Fruit fly (Drosophila melanogaster) ovary, adult (tissue): ENCODE results near the gene olf413.

Experiments
- CG17801 ChIP-seq: fragments of 200-800 bp; optimal IDR thresholded peaks from 2 replicates; lab custom pipeline; 2019; ENCODE audit warnings: missing biosample characterization, mild to moderate bottlenecking, missing genetic modification characterization, moderate library complexity; ENCODE audit not compliant: partially characterized antibody

Gene olf413

DNA sequence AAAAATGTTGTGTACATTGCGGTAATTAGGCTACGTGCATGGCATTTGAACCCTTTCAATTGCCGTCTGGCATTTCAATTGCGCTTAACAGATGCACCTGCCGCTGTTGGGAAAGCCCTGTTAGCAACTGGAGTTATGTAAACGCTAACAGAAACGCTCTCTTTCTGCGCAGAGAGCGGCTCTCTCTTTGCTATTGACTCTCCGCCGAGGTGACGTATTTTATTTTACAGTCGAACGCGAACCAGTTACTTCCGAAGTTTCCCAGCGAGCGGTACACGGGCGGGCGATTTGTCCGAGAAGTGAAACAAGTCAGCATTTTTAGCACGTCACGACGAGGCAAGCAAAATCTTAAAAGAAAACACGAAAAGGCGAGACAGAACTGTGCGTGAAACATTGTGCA, at the start of gene olf413:
olf413 (plus strand) TSS at position 242 of the 400 bp plus-strand sequence.
- TF ChIP-seq CG17801 (GFP tag; lab: Kevin White, UChicago), result no peak

DNA sequence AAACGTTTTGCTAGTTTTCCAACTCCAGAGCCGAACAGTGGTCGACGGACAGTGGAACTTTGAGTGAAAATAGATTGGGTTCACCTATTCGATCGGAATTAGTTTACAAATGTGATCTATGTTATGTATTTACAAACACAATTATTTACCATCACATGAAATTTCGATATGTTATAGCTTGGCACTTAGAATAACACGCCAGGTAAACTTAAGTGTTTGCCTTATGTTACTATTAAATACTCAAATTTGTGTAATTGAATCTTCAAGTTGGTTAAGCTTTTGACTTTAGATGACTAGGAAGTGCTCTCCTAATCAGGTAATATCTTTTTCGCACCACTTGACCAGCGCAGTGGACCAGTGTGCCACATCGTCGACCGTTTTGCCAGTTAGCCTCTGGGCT, 44.6 kb upstream of the olf413 start:
- TF ChIP-seq CG17801 (GFP tag; lab: Kevin White, UChicago), result no peak

DNA sequence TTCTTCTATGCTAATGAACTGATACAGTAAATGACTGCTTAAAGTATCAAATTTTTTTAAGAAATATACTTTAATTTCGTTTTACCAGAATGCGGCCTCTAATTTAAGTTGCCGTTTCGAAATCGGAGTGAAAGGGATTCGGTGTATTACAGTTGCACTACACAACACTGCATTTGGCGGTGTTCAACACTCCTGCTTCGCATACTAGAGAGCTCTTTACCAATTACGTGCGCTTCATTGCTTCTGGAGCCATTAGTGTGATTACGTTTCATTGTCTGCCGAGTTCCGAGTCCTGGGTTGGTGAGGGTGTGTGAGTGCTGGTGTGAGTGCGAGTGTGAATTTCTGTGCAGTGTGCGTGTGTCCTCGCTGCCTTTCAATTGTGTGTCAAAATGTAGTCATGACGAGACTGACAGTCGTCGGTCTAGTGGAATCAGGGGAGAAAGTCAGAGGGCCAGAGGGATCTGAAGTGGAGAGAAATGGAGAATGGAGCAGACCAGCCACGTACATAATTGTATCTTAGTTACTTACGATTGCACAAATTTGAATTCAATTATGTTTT, 41.5 kb upstream of the olf413 start:
- no peak for TF ChIP-seq CG17801 (GFP tag; lab: Kevin White, UChicago)

DNA sequence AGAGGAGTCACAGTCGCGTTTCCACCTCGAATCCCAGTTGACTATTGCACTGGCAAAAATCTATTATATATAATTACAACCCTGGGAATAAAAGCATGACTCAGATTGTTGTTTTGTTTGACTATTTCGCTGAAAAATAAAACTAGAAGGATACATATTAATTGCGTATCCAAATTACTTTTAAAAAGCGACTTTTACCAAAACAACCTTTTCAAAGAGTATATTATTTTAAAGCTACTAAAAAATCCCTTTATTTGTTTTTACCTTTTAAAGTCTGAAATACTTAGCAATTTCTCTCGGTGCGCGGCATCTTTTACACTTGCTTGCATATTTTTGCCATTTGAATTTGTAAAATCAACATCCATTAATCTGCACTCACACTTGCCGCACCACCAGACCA, 29.2 kb upstream of the olf413 start:
- TF ChIP-seq CG17801 (GFP tag; lab: Kevin White, UChicago), result no peak

dm6 chr3L:22109903-22110302, 26.0 kb upstream of the olf413 start:
- TF ChIP-seq CG17801 (GFP tag; lab: Kevin White, UChicago), result no peak

dm6 chr3L:22113186-22113585, 22.7 kb upstream of the olf413 start:
- no peak for TF ChIP-seq CG17801 (GFP tag; lab: Kevin White, UChicago)

DNA sequence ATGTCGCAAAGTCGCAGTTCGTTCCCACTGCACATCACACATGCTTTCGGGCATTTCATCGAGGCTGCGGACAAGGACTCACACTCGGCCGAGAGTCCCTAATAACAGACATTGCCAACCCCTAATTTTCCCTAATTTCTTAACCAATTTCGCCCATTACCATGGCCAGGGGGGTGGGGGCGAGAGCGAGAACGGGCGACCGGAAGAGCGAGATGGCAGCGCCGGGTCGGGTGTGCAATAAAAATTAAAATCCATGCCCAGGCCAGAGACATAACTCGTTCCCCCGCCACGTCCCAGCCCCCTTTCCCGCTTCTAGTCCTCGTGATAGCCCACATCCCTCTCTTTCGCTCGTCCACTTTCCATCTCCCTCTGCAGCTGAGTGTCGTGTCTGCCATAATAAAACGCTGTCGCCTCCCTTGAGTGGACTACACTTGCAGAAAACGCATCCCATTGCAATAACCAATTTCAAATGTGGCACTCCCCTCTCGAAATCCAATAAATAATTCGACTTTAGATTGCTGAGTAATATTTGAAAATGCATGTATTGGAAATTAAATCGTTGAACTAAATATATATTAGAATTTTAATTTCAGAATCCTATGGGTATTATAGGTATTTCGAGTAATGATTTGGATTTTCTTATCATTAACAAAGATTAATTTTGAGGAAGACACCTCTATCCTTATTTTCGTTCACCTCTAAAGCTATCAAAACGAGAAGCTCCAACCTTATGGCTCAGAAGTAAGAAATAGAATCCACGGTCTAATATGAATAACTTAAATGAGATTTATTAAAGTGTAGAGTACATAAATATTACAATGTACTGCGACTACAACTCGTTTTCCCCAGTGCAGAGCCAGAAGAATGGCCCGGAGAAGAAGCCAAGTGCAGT, 5.8 kb upstream of the olf413 start:
- TF ChIP-seq CG17801 (GFP tag; lab: Kevin White, UChicago), result no peak

DNA sequence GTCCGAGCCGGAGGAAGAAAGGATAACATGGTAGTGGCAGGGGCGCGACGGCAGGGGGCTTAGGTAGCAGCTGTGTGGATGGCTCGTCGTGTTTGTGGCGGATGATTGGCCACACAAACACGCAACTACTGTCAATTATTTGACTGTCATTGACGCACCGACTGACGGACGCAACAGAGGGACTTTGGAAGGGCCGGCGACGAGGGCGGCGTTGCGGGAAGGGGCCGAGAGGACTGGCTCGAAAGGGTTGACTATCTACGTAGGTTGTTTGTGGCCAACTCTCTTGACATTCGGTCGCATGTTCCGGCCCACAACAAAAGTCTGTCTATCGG, 5.2 kb upstream of the olf413 start:
- no peak for TF ChIP-seq CG17801 (GFP tag; lab: Kevin White, UChicago)

- no peak for TF ChIP-seq CG17801 (GFP tag; lab: Kevin White, UChicago)
Measured at dm6 chr3L:22132726-22133125, 3.2 kb upstream of the olf413 start.

DNA sequence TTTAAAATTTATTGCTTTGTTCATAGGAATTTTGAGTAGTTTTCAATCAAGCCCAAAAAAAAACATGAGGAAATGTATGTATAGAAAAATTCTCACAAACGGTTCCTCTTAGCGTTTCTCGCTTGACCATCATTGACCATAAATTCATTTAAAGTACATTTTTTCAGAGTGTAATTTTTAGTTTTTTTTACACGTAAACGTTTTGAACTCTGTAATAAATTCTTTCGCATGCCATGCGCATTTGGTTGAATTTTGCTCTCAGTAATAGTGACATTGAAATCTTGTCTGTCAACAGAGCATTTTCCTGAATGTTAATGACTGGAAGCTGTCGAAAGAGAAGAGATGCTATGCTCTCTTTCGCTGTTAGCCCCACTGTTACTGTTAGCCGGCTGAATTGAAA, 1.5 kb upstream of the olf413 start:
- no peak for TF ChIP-seq CG17801 (GFP tag; lab: Kevin White, UChicago)

dm6 chr3L:22134927-22135326, 963 bp upstream of the olf413 start:
- TF ChIP-seq CG17801 (GFP tag; lab: Kevin White, UChicago), result no peak

DNA sequence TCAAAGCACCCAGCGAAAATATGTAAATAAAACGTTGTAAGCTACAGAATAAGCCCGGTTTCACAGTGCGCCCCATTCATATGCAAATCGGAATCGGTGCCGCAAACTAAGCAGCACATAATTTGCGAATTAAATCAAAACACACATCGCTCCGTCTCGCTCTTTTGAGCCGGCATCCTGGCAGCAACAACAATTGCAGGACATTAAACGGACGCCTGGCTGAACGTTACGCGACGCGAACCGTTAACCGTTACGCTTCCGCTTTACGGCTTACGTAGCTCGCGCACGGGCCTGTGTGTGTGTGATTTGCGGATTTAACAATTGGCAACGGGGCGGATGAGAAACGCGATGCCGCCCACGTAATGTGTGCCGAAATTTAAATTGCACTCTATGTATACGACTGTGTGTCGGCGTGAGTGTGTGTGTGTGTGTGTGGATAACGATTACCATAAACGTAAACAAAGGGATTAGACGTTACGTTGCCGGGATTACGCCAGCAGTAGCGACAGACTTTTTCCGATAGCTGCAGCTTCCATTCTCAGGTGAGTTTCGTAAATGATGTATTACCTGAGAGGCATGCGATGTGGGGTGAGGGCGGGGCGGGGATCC, 482 bp downstream of the olf413 start:
- TF ChIP-seq CG17801 (GFP tag; lab: Kevin White, UChicago), result no peak

DNA sequence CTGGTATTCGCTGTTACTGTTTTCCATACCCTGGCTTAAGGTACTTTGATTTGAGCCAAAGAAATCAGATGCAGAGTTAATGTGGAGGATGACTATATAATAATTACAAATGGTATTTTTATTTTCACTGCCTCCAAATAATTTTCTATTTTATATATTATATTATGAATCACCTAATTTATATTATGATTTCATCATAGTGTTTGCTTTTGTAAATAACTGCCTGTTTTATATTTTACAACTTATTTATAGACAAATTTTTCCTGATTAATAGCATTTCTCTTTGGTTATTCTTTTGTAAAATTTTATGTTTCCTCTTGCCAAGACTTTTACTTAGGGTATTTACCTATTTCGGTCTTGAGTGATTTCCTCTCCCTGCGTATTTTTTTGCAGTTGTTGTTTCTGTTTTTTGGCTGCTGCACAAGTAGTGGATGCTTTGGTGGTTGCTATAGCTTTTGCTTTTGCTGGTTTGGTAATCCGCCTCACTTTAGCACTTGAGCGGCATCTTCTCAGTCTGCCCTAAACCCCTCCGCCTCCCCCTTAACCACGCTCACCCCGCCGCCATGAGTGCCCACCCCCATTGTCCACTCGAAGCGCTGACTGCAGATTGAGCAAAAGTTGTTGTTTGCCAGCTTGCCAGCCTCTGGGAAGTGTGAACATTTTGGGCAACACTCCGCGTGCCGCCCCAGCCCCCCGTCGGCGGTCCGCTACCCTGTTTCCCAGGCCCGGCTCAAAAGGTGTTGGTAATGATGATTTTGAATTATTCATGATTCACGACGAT, 11.1 kb downstream of the olf413 start:
- TF ChIP-seq CG17801 (GFP tag; lab: Kevin White, UChicago), result no peak

DNA sequence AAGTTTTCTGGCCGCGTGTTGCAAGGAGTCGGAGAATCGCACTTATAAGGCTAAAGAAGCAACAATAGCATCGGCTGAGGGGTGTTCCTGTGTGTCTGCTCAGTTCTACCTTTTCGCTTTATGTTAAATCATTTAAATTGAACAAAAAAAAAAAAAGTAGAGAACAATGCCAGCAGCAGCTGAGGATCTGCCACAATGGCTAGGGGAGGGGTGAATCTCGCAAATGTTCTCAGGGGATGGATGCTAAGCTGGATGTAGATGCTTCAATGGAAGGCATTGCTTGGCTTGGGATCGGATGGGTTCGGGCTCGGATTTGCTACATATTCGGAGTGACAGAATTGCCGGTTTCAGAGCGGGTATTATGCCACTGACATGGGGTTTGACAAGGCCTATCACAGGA, 11.8 kb downstream of the olf413 start:
- TF ChIP-seq CG17801 (GFP tag; lab: Kevin White, UChicago), result no peak

dm6 chr3L:22151528-22151927, 15.6 kb downstream of the olf413 start:
- no peak for TF ChIP-seq CG17801 (GFP tag; lab: Kevin White, UChicago)
